Worm (Caenorhabditis elegans): ENCODE measurements around the gene spat-3.
A peak's percentile ranks its signal among the peaks of the same experiment; 100 is the strongest.

The spat-3 gene

DNA sequence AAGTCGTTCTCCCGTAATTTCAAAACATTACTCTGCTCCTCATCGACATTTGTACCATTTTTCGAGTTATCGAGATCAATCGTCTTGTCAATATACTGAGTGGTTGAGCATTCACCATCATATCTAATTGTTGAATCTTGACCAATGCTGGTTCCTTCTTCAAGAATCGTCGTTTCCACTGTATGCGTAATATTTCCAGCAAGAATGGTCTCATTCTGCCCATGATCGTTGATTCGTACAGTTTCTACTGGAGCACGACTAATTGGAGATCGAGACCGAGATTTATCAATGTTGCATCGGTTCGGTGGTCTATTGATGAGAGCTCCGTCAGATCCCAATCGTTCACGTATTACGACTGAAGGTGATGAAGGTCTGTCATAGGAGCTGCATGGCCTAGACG, 6.2 kb downstream of the spat-3 start:
- TF ChIP-seq hmg-1.1 (GFP tag; IDR thresholded peaks at IDR 0.05) (no peak), aha-1 (tag) (peak; percentile 75)

DNA sequence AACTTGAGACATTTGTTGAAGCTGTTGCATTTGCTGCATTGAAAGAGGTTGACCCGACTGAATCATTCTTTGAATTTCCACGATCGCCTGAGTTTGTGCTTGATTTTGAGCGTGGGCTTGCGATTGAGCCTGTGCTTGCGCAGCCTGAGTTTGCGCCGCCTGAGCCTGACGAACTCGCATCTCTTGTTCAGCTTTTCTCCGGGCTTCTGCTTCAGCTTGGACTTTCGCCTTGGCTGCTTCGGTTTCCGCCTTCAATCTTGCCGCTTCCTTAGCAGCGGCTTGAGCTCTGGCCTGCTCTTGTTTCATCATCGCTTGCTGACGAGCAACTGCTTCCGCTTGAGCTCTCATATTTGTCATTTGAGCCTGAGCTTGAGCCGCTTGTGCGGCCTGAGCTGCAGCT, 8.3 kb downstream of the spat-3 start:
- TF ChIP-seq set-16 (GFP tag; IDR thresholded peaks at IDR 0.05): peak; percentile 81
- no peak for TF ChIP-seq lin-38 (GFP tag; IDR thresholded peaks at IDR 0.05)
- no peak for TF ChIP-seq ztf-7 (tag; optimal IDR thresholded peaks at IDR 0.05)
- no peak for TF ChIP-seq spr-1 (tag; optimal IDR thresholded peaks at IDR 0.05)
- TF ChIP-seq Y105C5A.15 (GFP tag; IDR thresholded peaks at IDR 0.05): no peak
- TF ChIP-seq lsy-2 (tag; optimal IDR thresholded peaks at IDR 0.05): no peak
- no peak for TF ChIP-seq R02D3.7 (tag; optimal IDR thresholded peaks at IDR 0.05)
- no peak for TF ChIP-seq zip-11 (GFP tag; IDR thresholded peaks at IDR 0.05)

DNA sequence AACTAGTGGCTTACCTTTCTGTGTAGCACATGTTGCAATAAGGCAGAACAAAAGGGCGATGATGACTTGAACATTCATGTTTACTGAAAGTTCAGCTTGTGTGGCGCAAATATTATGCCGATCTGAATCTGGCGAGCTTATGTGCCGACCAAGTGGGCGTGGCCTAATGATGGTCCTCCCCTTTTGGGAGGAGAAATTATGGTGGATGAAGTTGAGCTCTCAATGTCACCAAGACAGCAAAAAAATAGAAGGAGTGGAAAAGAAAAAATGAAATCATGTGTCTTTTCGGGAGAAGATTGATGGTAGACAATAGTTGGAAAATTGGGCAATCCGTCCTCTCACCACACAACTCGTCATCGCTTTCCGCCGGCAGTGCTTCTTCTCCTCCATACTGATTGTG, 13.5 kb downstream of the spat-3 start, which contains the start of gene flp-12:
Gene flp-12 (minus strand): TSS at position 101 of the 400 bp plus-strand sequence.
- TF ChIP-seq Y75B8A.6 (GFP tag; IDR thresholded peaks at IDR 0.05) (no peak), dmd-9 (GFP tag; IDR thresholded peaks at IDR 0.05) (no peak), zfp-2 (tag; optimal IDR thresholded peaks at IDR 0.05) (no peak), zfp-3 (GFP tag; conservative IDR thresholded peaks at IDR 0.05) (no peak), attf-4 (tag; optimal IDR thresholded peaks at IDR 0.05) (no peak), mxl-2 (GFP tag; conservative IDR thresholded peaks at IDR 0.05) (no peak), zip-2 (tag; optimal IDR thresholded peaks at IDR 0.05) (no peak), daf-12 (tag; optimal IDR thresholded peaks at IDR 0.05) (no peak), saeg-2 (GFP tag; IDR thresholded peaks at IDR 0.05) (no peak), hif-1 (tag; optimal IDR thresholded peaks at IDR 0.05) (no peak), F10B5.3 (tag; optimal IDR thresholded peaks at IDR 0.05) (no peak), mep-1 (tag; optimal IDR thresholded peaks at IDR 0.05) (no peak), zip-11 (GFP tag; IDR thresholded peaks at IDR 0.05) (no peak), ctbp-1 (GFP tag; IDR thresholded peaks at IDR 0.05) (no peak), D1046.2 (GFP tag; IDR thresholded peaks at IDR 0.05) (no peak), mxl-3 (GFP tag; optimal IDR thresholded peaks at IDR 0.05) (no peak), set-16 (GFP tag; IDR thresholded peaks at IDR 0.05) (no peak), lin-38 (GFP tag; IDR thresholded peaks at IDR 0.05) (no peak)

DNA sequence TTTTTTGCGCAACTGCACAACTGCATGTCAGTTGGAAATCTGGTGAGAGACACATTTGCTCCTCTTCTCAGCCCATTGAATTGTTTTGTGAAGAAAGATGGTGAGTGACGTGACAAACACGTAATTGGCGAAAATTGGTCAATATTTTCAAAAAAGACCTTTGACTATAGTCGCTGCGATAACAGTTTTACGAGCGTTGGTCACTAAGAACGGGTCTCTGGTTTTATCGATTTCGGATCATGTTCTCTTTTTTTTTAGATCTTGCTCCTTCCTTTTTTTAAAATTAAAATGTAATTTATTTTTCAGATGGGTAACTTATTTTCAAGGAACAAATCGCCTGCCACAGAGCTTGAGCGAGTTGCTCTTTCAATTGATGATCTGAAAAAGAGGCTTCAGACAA, 17.3 kb downstream of the spat-3 start, which contains the start of gene lnp-1:
Gene lnp-1 (plus strand): TSS at position 301 of the 400 bp plus-strand sequence.
- no peak for TF ChIP-seq daf-16 (GFP tag; optimal IDR thresholded peaks at IDR 0.05)
- peak; percentile 69 for TF ChIP-seq daf-16 (tag; optimal IDR thresholded peaks at IDR 0.05)
- TF ChIP-seq egl-27 (tag; optimal IDR thresholded peaks at IDR 0.05): no peak
- TF ChIP-seq lin-15B (tag; optimal IDR thresholded peaks at IDR 0.05): no peak
- TF ChIP-seq set-16 (GFP tag; IDR thresholded peaks at IDR 0.05): no peak

DNA sequence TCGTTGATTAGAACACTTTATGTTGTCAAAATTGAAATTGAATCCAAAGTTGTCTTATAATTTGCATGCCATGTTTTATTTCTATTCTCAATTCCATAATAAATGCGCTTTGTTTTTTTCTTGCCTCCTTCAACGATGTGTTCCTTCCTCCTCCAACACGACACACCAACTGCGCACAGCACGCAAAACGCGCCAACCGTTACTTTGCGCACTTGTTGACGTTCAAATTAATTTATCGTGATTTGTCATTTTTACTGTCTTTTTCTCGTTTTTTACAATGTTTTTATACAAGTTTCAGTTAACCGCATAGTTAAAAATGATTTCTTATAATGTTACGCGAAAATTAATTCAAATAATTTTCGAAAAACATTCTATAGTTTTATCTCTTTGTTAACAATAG, 17.8 kb downstream of the spat-3 start:
- no peak for TF ChIP-seq ceh-20 (GFP tag; IDR thresholded peaks at IDR 0.05)
- no peak for TF ChIP-seq unc-39 (tag; optimal IDR thresholded peaks at IDR 0.05)
- no peak for TF ChIP-seq aly-2 (tag; optimal IDR thresholded peaks at IDR 0.05)
- no peak for TF ChIP-seq gei-8 (GFP tag; optimal IDR thresholded peaks at IDR 0.05)
- no peak for TF ChIP-seq ztf-7 (tag; optimal IDR thresholded peaks at IDR 0.05)
- no peak for TF ChIP-seq ceh-28 (tag; optimal IDR thresholded peaks at IDR 0.05)
- TF ChIP-seq Y48G9A.11 (GFP tag; IDR thresholded peaks at IDR 0.05): no peak
- TF ChIP-seq madf-5 (GFP tag; IDR thresholded peaks at IDR 0.05): no peak
- peak; percentile 31; the same call in 1 of the 2 replicates for TF ChIP-seq dmd-6 (GFP tag; IDR thresholded peaks at IDR 0.05)
- TF ChIP-seq ctbp-1 (GFP tag; IDR thresholded peaks at IDR 0.05): no peak
- peak; percentile 54 for TF ChIP-seq mxl-3 (GFP tag; optimal IDR thresholded peaks at IDR 0.05)
- TF ChIP-seq madf-9 (GFP tag; conservative IDR thresholded peaks at IDR 0.05): no peak
- TF ChIP-seq F44E2.7 (GFP tag; IDR thresholded peaks at IDR 0.05): no peak
- peak; percentile 35 for TF ChIP-seq nhr-28 (tag; optimal IDR thresholded peaks at IDR 0.05)
- TF ChIP-seq daf-16 (GFP tag; optimal IDR thresholded peaks at IDR 0.05): no peak
- peak; percentile 18 for TF ChIP-seq daf-16 (tag; optimal IDR thresholded peaks at IDR 0.05)
- TF ChIP-seq spr-3 (GFP tag; optimal IDR thresholded peaks at IDR 0.05): no peak
- TF ChIP-seq hlh-30 (tag; optimal IDR thresholded peaks at IDR 0.05; ENCODE audit: insufficient read depth): peak; percentile 1
- no peak for TF ChIP-seq skn-1 (tag; optimal IDR thresholded peaks at IDR 0.05)
- TF ChIP-seq nhr-11 (tag; optimal IDR thresholded peaks at IDR 0.05): no peak
- peak; percentile 62; the same call in 1 of the 2 replicates for TF ChIP-seq hmg-1.1 (GFP tag; IDR thresholded peaks at IDR 0.05)
- TF ChIP-seq zip-11 (GFP tag; IDR thresholded peaks at IDR 0.05): no peak
- no peak for TF ChIP-seq Y5F2A.4 (GFP tag; optimal IDR thresholded peaks at IDR 0.05)
